Fruit fly (Drosophila melanogaster) whole organism, wandering third instar larva: Measurements from ENCODE around the gene CG1910.

Source experiments
- CG32264 ChIP-seq: fragments of 200-800 bp; sonication (Bioruptor generic); optimal IDR thresholded peaks from 2 replicates; lab custom pipeline; 2016; ENCODE audit warnings: missing biosample characterization, missing genetic modification characterization
- Hr83 ChIP-seq: fragments of 200-300 bp; sonication (Bioruptor generic); optimal IDR thresholded peaks from 2 replicates; lab custom pipeline; 2016; ENCODE audit warnings: missing biosample characterization, mild to moderate bottlenecking, missing genetic modification characterization, moderate library complexity; ENCODE audit not compliant: poor library complexity, severe bottlenecking
- br ChIP-seq: fragments of 200-800 bp; sonication (Bioruptor generic); optimal IDR thresholded peaks from 2 replicates; lab custom pipeline; 2016; ENCODE audit warnings: missing biosample characterization, missing genetic modification characterization
- brk ChIP-seq: fragments of 200-800 bp; sonication (Bioruptor generic); optimal IDR thresholded peaks from 2 replicates; lab custom pipeline; 2016; ENCODE audit warnings: missing biosample characterization, mild to moderate bottlenecking, missing genetic modification characterization
- h ChIP-seq: fragments of 200-800 bp; sonication (Bioruptor generic); optimal IDR thresholded peaks from 3 replicates; lab custom pipeline; 2016; ENCODE audit warnings: missing biosample characterization, mild to moderate bottlenecking, missing genetic modification characterization
- pan ChIP-seq: fragments of >200 bp; optimal IDR thresholded peaks from 2 replicates; lab custom pipeline; 2017
- psq ChIP-seq: fragments of 200-800 bp; sonication (Bioruptor generic); optimal IDR thresholded peaks from 3 replicates; lab custom pipeline; 2017; ENCODE audit warnings: missing biosample characterization, mild to moderate bottlenecking, missing genetic modification characterization, moderate library complexity
- tai ChIP-seq: sonication (Bioruptor generic); optimal IDR thresholded peaks from 2 replicates; lab custom pipeline; 2016; ENCODE audit warnings: missing biosample characterization, missing genetic modification characterization
- woc ChIP-seq: sonication (Bioruptor generic); optimal IDR thresholded peaks from 2 replicates; lab custom pipeline; 2016; ENCODE audit warnings: missing biosample characterization, mild to moderate bottlenecking, missing genetic modification characterization

DNA sequence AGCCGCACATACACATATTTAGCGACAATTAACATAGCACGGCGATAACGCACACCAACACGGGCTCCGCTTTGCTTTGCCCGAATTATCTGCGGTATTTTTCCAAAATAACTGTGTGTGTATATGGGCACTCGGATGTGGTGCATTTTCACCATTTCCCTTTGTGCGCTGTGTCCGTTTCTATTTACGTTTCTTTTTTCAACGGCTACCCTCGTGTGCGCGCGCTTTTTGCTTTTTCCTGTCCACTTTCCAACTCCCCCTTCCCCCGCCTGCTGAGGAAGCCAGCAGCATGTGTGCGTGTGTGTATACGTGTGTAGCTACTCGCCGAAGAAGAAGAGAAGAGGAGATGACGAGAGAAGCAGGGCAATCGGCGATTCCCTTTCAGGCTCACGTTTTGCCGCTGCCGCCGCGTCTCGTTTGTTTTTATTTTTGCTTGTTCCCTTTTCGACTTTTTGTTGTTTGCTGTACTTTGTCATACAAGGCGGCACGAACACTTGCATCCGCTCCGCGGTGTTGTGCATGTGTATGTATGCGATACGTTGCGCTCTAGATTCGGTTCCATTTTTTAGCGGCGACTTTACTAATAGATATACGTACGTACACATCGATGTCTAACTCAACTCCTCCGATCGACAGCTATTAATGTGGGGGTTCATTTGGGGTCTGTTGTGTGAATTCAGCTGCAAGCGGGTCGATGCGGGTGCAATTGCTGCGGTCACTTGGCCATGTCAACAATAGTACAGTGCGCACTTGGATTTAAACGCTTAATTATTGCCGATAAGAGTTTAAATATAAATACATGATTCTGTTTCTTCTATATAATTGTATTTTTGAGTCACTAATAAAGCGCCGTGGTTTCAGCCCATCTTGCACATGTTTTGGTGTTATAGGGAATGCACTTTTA lies 902 bp downstream of the CG1910 start:
- TF ChIP-seq woc (GFP tag; lab: Kevin White, UChicago) (no peak), brk (GFP tag; lab: Kevin White, UChicago) (no peak), psq (GFP tag; lab: Kevin White, UChicago) (peak; percentile 100), br (GFP tag; lab: Kevin White, UChicago) (peak; percentile 18), h (peak; percentile 30), pan (lab: Kevin White, UChicago) (no peak), Hr83 (no peak), tai (GFP tag; lab: Kevin White, UChicago) (no peak), CG32264 (GFP tag; lab: Kevin White, UChicago) (no peak)
